Fruit fly (Drosophila melanogaster) whole organism, embryonic: ENCODE measurements around the gene CG18473.
A peak's percentile ranks its signal among the peaks of the same experiment; 100 is the strongest.

ENCODE experiments used
- CG10321 ChIP-seq: fragments of 200-800 bp; sonication (Bioruptor generic); IDR thresholded peaks from 2 replicates; pipeline ENCODE4 v1.3.6; 2022; ENCODE audit warnings: missing biosample characterization, missing genetic modification characterization
- CG10366 ChIP-seq: fragments of 200-800 bp; sonication (Bioruptor generic); IDR thresholded peaks from 2 replicates; pipeline ENCODE4 v1.3.6; 2022; ENCODE audit warnings: missing biosample characterization, missing genetic modification characterization
- CG12659 ChIP-seq: fragments of 200-800 bp; sonication (Bioruptor generic); optimal IDR thresholded peaks from 3 replicates; lab custom pipeline; 2017; ENCODE audit warnings: mild to moderate bottlenecking, missing biosample characterization, missing genetic modification reagents, missing genetic modification characterization
- CG12744 ChIP-seq: fragments of 200-800 bp; sonication (Bioruptor generic); optimal IDR thresholded peaks from 2 replicates; lab custom pipeline; 2016; ENCODE audit warnings: missing biosample characterization, missing genetic modification characterization
- CG13775 ChIP-seq: fragments of 200-800 bp; sonication (Bioruptor generic); optimal IDR thresholded peaks from 3 replicates; lab custom pipeline; 2017; ENCODE audit warnings: missing biosample characterization, mild to moderate bottlenecking, missing genetic modification characterization
- CG17186 ChIP-seq: fragments of 200-800 bp; sonication (Bioruptor generic); optimal IDR thresholded peaks from 3 replicates; lab custom pipeline; 2017; ENCODE audit warnings: missing biosample characterization, missing genetic modification reagents, missing genetic modification characterization
- CG17568 ChIP-seq: fragments of 200-800 bp; sonication (Bioruptor generic); optimal IDR thresholded peaks from 2 replicates; lab custom pipeline; 2018; ENCODE audit warnings: missing biosample characterization, mild to moderate bottlenecking, missing genetic modification characterization, moderate library complexity
- CG2678 ChIP-seq: fragments of 200-800 bp; sonication (Bioruptor generic); optimal IDR thresholded peaks from 3 replicates; lab custom pipeline; 2019; ENCODE audit warnings: missing biosample characterization, mild to moderate bottlenecking, missing genetic modification characterization, moderate library complexity
- CG3065 ChIP-seq: fragments of 200-800 bp; sonication (Bioruptor generic); optimal IDR thresholded peaks from 2 replicates; lab custom pipeline; 2016; ENCODE audit warnings: missing biosample characterization, missing genetic modification characterization
- CG31388 ChIP-seq: fragments of 200-800 bp; sonication (Bioruptor generic); optimal IDR thresholded peaks from 2 replicates; lab custom pipeline; 2016; ENCODE audit warnings: missing biosample characterization, missing genetic modification characterization
- CG3838 ChIP-seq: fragments of 200-800 bp; sonication (Bioruptor generic); optimal IDR thresholded peaks from 3 replicates; lab custom pipeline; 2016; ENCODE audit warnings: missing biosample characterization, missing genetic modification characterization
- CG3995 ChIP-seq: fragments of 200-800 bp; sonication (Bioruptor generic); optimal IDR thresholded peaks from 3 replicates; lab custom pipeline; 2016; ENCODE audit warnings: missing biosample characterization, missing genetic modification characterization
- CG4854 ChIP-seq: fragments of 200-800 bp; sonication (Bioruptor generic); optimal IDR thresholded peaks from 2 replicates; lab custom pipeline; 2016; ENCODE audit warnings: missing biosample characterization, missing genetic modification characterization, inconsistent platforms
- CG5180 ChIP-seq: fragments of 200-800 bp; sonication (Bioruptor generic); optimal IDR thresholded peaks from 3 replicates; lab custom pipeline; 2017; ENCODE audit warnings: missing biosample characterization, missing genetic modification characterization, mild to moderate bottlenecking, moderate library complexity, missing genetic modification reagents
- CG6791 ChIP-seq: fragments of 200-800 bp; sonication (Bioruptor generic); IDR thresholded peaks from 3 replicates; pipeline ENCODE4 v1.3.6; 2022; ENCODE audit warnings: missing biosample characterization, missing genetic modification characterization; ENCODE audit not compliant: partially characterized antibody
- CG6854 ChIP-seq: fragments of 200-800 bp; sonication (Bioruptor generic); optimal IDR thresholded peaks from 3 replicates; lab custom pipeline; 2017; ENCODE audit warnings: missing biosample characterization, mild to moderate bottlenecking, missing genetic modification characterization
- CG9817 ChIP-seq: fragments of 200-800 bp; sonication (Bioruptor generic); optimal IDR thresholded peaks from 2 replicates; lab custom pipeline; 2018; ENCODE audit warnings: missing biosample characterization, mild to moderate bottlenecking, missing genetic modification characterization, moderate library complexity
- Elba2 ChIP-seq: fragments of 200-800 bp; sonication (Bioruptor generic); optimal IDR thresholded peaks from 3 replicates; lab custom pipeline; 2016; ENCODE audit warnings: missing biosample characterization, missing genetic modification characterization
- HHEX ChIP-seq: fragments of 200-800 bp; sonication (Bioruptor generic); optimal IDR thresholded peaks from 3 replicates; lab custom pipeline; 2017; ENCODE audit warnings: missing biosample characterization, mild to moderate bottlenecking, missing genetic modification characterization, missing genetic modification reagents
- Hr3 ChIP-seq: fragments of 200-800 bp; sonication (Bioruptor generic); optimal IDR thresholded peaks from 3 replicates; lab custom pipeline; 2016; ENCODE audit warnings: missing biosample characterization, missing genetic modification characterization
- Kr ChIP-seq: fragments of 200-800 bp; sonication (Bioruptor generic); optimal IDR thresholded peaks from 2 replicates; lab custom pipeline; 2017; ENCODE audit warnings: missing biosample characterization, mild to moderate bottlenecking, missing genetic modification characterization
- Myb ChIP-seq: fragments of 200-800 bp; sonication (Bioruptor generic); optimal IDR thresholded peaks from 2 replicates; lab custom pipeline; 2016; ENCODE audit warnings: missing biosample characterization, missing genetic modification characterization
- NC2α ChIP-seq: fragments of 200-800 bp; sonication (Bioruptor generic); optimal IDR thresholded peaks from 2 replicates; lab custom pipeline; 2016; ENCODE audit warnings: missing biosample characterization, missing genetic modification characterization
- NfI ChIP-seq: fragments of 200-800 bp; sonication (Bioruptor generic); optimal IDR thresholded peaks from 3 replicates; lab custom pipeline; 2018; ENCODE audit warnings: missing biosample characterization, mild to moderate bottlenecking, missing genetic modification characterization, moderate library complexity
- Optix ChIP-seq: fragments of 200-800 bp; sonication (Bioruptor generic); IDR thresholded peaks from 3 replicates; pipeline ENCODE4 v1.3.6; 2022; ENCODE audit warnings: missing biosample characterization, missing genetic modification characterization
- Poxn ChIP-seq: fragments of 200-800 bp; sonication (Bioruptor generic); IDR thresholded peaks from 2 replicates; pipeline ENCODE4 v1.3.6; 2022; ENCODE audit warnings: missing biosample characterization, missing genetic modification characterization
- Rfx ChIP-seq: fragments of 200-800 bp; sonication (Bioruptor generic); IDR thresholded peaks from 2 replicates; pipeline ENCODE4 v1.3.6; 2022; ENCODE audit warnings: missing biosample characterization, missing genetic modification characterization
- Tbp ChIP-seq: fragments of >200 bp; optimal IDR thresholded peaks from 2 replicates; lab custom pipeline; 2018; ENCODE audit warnings: missing biosample characterization, missing genetic modification characterization
- Usf ChIP-seq: fragments of 200-800 bp; sonication (Bioruptor generic); optimal IDR thresholded peaks from 2 replicates; lab custom pipeline; 2017; ENCODE audit warnings: missing genotype, missing biosample characterization, missing genetic modification characterization
- Xrp1 ChIP-seq: fragments of 200-800 bp; sonication (Bioruptor generic); IDR thresholded peaks from 2 replicates; pipeline ENCODE4 v1.3.6; 2022; ENCODE audit warnings: missing biosample characterization, missing genetic modification characterization
- dati ChIP-seq: fragments of 200-800 bp; sonication (Bioruptor generic); IDR thresholded peaks from 2 replicates; pipeline ENCODE4 v1.3.6; 2022; ENCODE audit warnings: missing biosample characterization, missing genetic modification characterization
- dm ChIP-seq: fragments of 200-800 bp; sonication (Bioruptor generic); optimal IDR thresholded peaks from 3 replicates; lab custom pipeline; 2016; ENCODE audit warnings: missing biosample characterization, missing genetic modification characterization
- exex ChIP-seq: fragments of 200-800 bp; sonication (Bioruptor generic); optimal IDR thresholded peaks from 4 replicates; lab custom pipeline; 2018; ENCODE audit warnings: missing biosample characterization, mild to moderate bottlenecking, missing genetic modification characterization, moderate library complexity
- grau ChIP-seq: fragments of 200-800 bp; optimal IDR thresholded peaks from 3 replicates; lab custom pipeline; 2019; ENCODE audit warnings: missing biosample characterization, mild to moderate bottlenecking, missing genetic modification characterization, moderate library complexity
- her ChIP-seq: fragments of 200-800 bp; sonication (Bioruptor generic); optimal IDR thresholded peaks from 2 replicates; lab custom pipeline; 2016; ENCODE audit warnings: missing biosample characterization, missing genetic modification characterization
- insv ChIP-seq, 2 experiments: fragments of 200-800 bp; sonication (Bioruptor generic); optimal IDR thresholded peaks; 3 replicates each; lab custom pipeline; 2016 to 2018; ENCODE audit warnings: missing biosample characterization in 2 of 2, missing genetic modification characterization in 2 of 2
- jing ChIP-seq: fragments of 200-800 bp; sonication (Bioruptor generic); optimal IDR thresholded peaks from 2 replicates; lab custom pipeline; 2018; ENCODE audit warnings: missing biosample characterization, mild to moderate bottlenecking, missing genetic modification characterization
- lov ChIP-seq, 2 experiments: fragments of 200-800 bp in 1 of 2; fragments of >200 bp in 1 of 2; sonication (Bioruptor generic) in 1 of 2; IDR thresholded peaks in 1 of 2; optimal IDR thresholded peaks in 1 of 2; 2 replicates in 1 of 2; 3 replicates in 1 of 2; pipeline versions ENCODE4 v1.3.6 to Lab custom; 2017 to 2022; ENCODE audit warnings: missing biosample characterization in 1 of 2, missing genetic modification characterization in 1 of 2
- mam ChIP-seq: fragments of 200-800 bp; sonication (Bioruptor generic); optimal IDR thresholded peaks from 3 replicates; lab custom pipeline; 2016; ENCODE audit warnings: missing biosample characterization, missing genetic modification characterization
- pfk ChIP-seq: fragments of 200-800 bp; sonication (Bioruptor generic); optimal IDR thresholded peaks from 2 replicates; lab custom pipeline; 2018; ENCODE audit warnings: missing biosample characterization, mild to moderate bottlenecking, missing genetic modification characterization, moderate library complexity
- prd ChIP-seq, 3 experiments: fragments of >200 bp in 2 of 3; fragments of 200-800 bp in 1 of 3; sonication (Bioruptor generic) in 1 of 3; optimal IDR thresholded peaks in 2 of 3; IDR thresholded peaks in 1 of 3; 2 replicates in 2 of 3; 3 replicates in 1 of 3; pipeline versions ENCODE4 v1.3.6 to Lab custom; 2017 to 2022; ENCODE audit warnings: missing biosample characterization in 1 of 3, missing genetic modification characterization in 1 of 3
- sens-2 ChIP-seq: fragments of 200-800 bp; sonication (Bioruptor generic); IDR thresholded peaks from 2 replicates; pipeline ENCODE4 v1.3.6; 2022; ENCODE audit warnings: missing biosample characterization, missing genetic modification characterization
- sisA ChIP-seq: fragments of 200-800 bp; sonication (Bioruptor generic); IDR thresholded peaks from 2 replicates; pipeline ENCODE4 v1.3.6; 2022; ENCODE audit warnings: missing biosample characterization, missing genetic modification characterization
- sna ChIP-seq: fragments of 200-800 bp; sonication (Bioruptor generic); IDR thresholded peaks from 2 replicates; pipeline ENCODE4 v1.3.6; 2022; ENCODE audit warnings: missing biosample characterization, missing genetic modification characterization; ENCODE audit not compliant: partially characterized antibody
- stc ChIP-seq: fragments of 200-800 bp; sonication (Bioruptor generic); IDR thresholded peaks from 2 replicates; pipeline ENCODE4 v1.3.6; 2022; ENCODE audit warnings: missing biosample characterization, missing genetic modification characterization
- zen ChIP-seq: fragments of 200-800 bp; sonication (Bioruptor generic); optimal IDR thresholded peaks from 3 replicates; lab custom pipeline; 2018; ENCODE audit warnings: missing biosample characterization, mild to moderate bottlenecking, missing genetic modification characterization, moderate library complexity
- zf30C ChIP-seq: fragments of 200-800 bp; sonication (Bioruptor generic); optimal IDR thresholded peaks from 3 replicates; lab custom pipeline; 2018; ENCODE audit warnings: missing biosample characterization, mild to moderate bottlenecking, missing genetic modification characterization

The CG18473 gene

dm6 chr3R:9341189-9342012 lies 21.7 kb upstream of the CG18473 start (continued):
- TF ChIP-seq sna (GFP tag; lab: Robert Waterston, UW) (peak; percentile 94), sens-2 (GFP tag; lab: Robert Waterston, UW) (no peak; the same call in 1 of the 2 replicates), CG13775 (peak; percentile 63), zen (tag; lab: Kevin White, UChicago) (peak; percentile 69), sisA (peak; percentile 42; the same call in 1 of the 2 replicates), CG12659 (GFP tag; lab: Kevin White, UChicago) (peak; percentile 78), Xrp1 (peak; percentile 72), CG3065 (GFP tag; lab: Kevin White, UChicago) (peak; percentile 60), CG10321 (no peak), zf30C (GFP tag; lab: Kevin White, UChicago) (no peak), Optix (GFP tag; lab: Robert Waterston, UW) (no peak), CG4854 (peak; percentile 59), CG17186 (GFP tag; lab: Kevin White, UChicago) (peak; percentile 68), CG10366 (peak; percentile 57; the same call in 1 of the 2 replicates), Elba2 (GFP tag; lab: Kevin White, UChicago) (no peak), CG12744 (GFP tag; lab: Kevin White, UChicago) (peak; percentile 66), insv (GFP tag; optimal IDR thresholded peaks at IDR 0.05; lab: Kevin White, UChicago) (peak in 1 of 2 experiments; percentile 72), her (GFP tag; lab: Kevin White, UChicago) (peak; percentile 22), CG17568 (GFP tag; lab: Kevin White, UChicago) (peak; percentile 40), Hr3 (GFP tag; lab: Kevin White, UChicago) (peak; percentile 63), CG3838 (GFP tag; lab: Kevin White, UChicago) (peak; percentile 34), Kr (GFP tag; lab: Kevin White, UChicago) (no peak), lov (optimal IDR thresholded peaks at IDR 0.05; lab: Kevin White, UChicago) (no peak), lov (GFP tag; IDR thresholded peaks at IDR 0.05; lab: Robert Waterston, UW) (peak; percentile 61; the same call in 1 of the 3 replicates), Tbp (GFP tag; lab: Kevin White, UChicago) (peak; percentile 72), HHEX (GFP tag; lab: Kevin White, UChicago) (peak; percentile 73), Usf (peak; percentile 28), NfI (GFP tag; lab: Kevin White, UChicago) (peak; percentile 82), CG31388 (GFP tag; lab: Kevin White, UChicago) (no peak), CG6854 (GFP tag; lab: Kevin White, UChicago) (peak; percentile 81), dati (no peak), jing (GFP tag; lab: Kevin White, UChicago) (no peak), pfk (peak; percentile 41), Poxn (no peak), CG9817 (peak; percentile 75), exex (tag; lab: Kevin White, UChicago) (peak; percentile 70), NC2α (peak; percentile 61), grau (tag; lab: Kevin White, UChicago) (peak; percentile 90), Myb (GFP tag; lab: Kevin White, UChicago) (no peak), Rfx (GFP tag; lab: Robert Waterston, UW) (peak; percentile 87), mam (GFP tag; lab: Kevin White, UChicago) (peak; percentile 70), CG6791 (GFP tag; lab: Robert Waterston, UW) (0 out of 3 replicates have a peak, but pooled peaks have one; percentile 58), CG2678 (tag; lab: Kevin White, UChicago) (peak; percentile 91), prd (optimal IDR thresholded peaks at IDR 0.05; lab: Kevin White, UChicago) (no peak), prd (GFP tag; IDR thresholded peaks at IDR 0.05; lab: Robert Waterston, UW) (peak; percentile 75), stc (GFP tag; lab: Robert Waterston, UW) (peak; percentile 56; the same call in 1 of the 2 replicates), CG3995 (GFP tag; lab: Kevin White, UChicago) (peak; percentile 47), dm (GFP tag; lab: Kevin White, UChicago) (peak; percentile 13), CG5180 (GFP tag; lab: Kevin White, UChicago) (peak; percentile 48)
